Fruit fly (Drosophila melanogaster) whole organism, pupa: ENCODE data around the gene CG6066.
A peak's percentile ranks its signal among the peaks of the same experiment; 100 is the strongest.

Experiments used
- CG10348 ChIP-seq: fragments of 200-800 bp; sonication (Bioruptor generic); IDR thresholded peaks from 2 replicates; pipeline ENCODE4 v1.3.6; 2022; ENCODE audit warnings: missing biosample characterization, missing genetic modification characterization
- CG12605 ChIP-seq: fragments of 200-800 bp; sonication (Bioruptor generic); IDR thresholded peaks from 2 replicates; pipeline ENCODE4 v1.3.6; 2022; ENCODE audit warnings: missing biosample characterization, missing genetic modification characterization
- CG13204 ChIP-seq: fragments of 200-800 bp; sonication (Bioruptor generic); optimal IDR thresholded peaks from 2 replicates; lab custom pipeline; 2018; ENCODE audit warnings: missing biosample characterization, mild to moderate bottlenecking, missing genetic modification characterization, moderate library complexity
- CG14655 ChIP-seq: fragments of 200-800 bp; sonication (Bioruptor generic); optimal IDR thresholded peaks from 3 replicates; lab custom pipeline; 2017; ENCODE audit warnings: mild to moderate bottlenecking, missing biosample characterization, missing genetic modification reagents, missing genetic modification characterization
- CG15710 ChIP-seq: fragments of 200-800 bp; sonication (Bioruptor generic); optimal IDR thresholded peaks from 2 replicates; lab custom pipeline; 2018; ENCODE audit warnings: missing biosample characterization, mild to moderate bottlenecking, missing genetic modification characterization, moderate library complexity
- CG17806 ChIP-seq: fragments of 200-800 bp; sonication (Bioruptor generic); optimal IDR thresholded peaks from 2 replicates; lab custom pipeline; 2018; ENCODE audit warnings: missing biosample characterization, mild to moderate bottlenecking, missing genetic modification characterization, moderate library complexity
- CG32121 ChIP-seq: fragments of 200-800 bp; sonication (Bioruptor generic); IDR thresholded peaks from 2 replicates; pipeline ENCODE4 v1.3.6; 2022; ENCODE audit warnings: missing biosample characterization, missing genetic modification characterization
- CG34367 ChIP-seq: fragments of 200-800 bp; sonication (Bioruptor generic); optimal IDR thresholded peaks from 2 replicates; lab custom pipeline; 2018; ENCODE audit warnings: missing biosample characterization, mild to moderate bottlenecking, missing genetic modification characterization
- CG4496 ChIP-seq: fragments of 200-800 bp; sonication (Bioruptor generic); IDR thresholded peaks from 3 replicates; pipeline ENCODE4 v1.3.6; 2022; ENCODE audit warnings: missing biosample characterization, missing genetic modification characterization
- CG8159 ChIP-seq: fragments of 200-800 bp; sonication (Bioruptor generic); optimal IDR thresholded peaks from 3 replicates; lab custom pipeline; 2018; ENCODE audit warnings: missing biosample characterization, mild to moderate bottlenecking, missing genetic modification characterization, moderate library complexity
- CG8301 ChIP-seq: fragments of 200-800 bp; sonication (Bioruptor generic); optimal IDR thresholded peaks from 2 replicates; lab custom pipeline; 2018; ENCODE audit warnings: missing biosample characterization, mild to moderate bottlenecking, missing genetic modification characterization
- CG9948 ChIP-seq: fragments of 200-800 bp; sonication (Bioruptor generic); optimal IDR thresholded peaks from 2 replicates; lab custom pipeline; 2018; ENCODE audit warnings: missing biosample characterization, mild to moderate bottlenecking, missing genetic modification characterization, moderate library complexity
- D1 ChIP-seq: fragments of 200-800 bp; sonication (Bioruptor generic); optimal IDR thresholded peaks from 2 replicates; lab custom pipeline; 2018; ENCODE audit warnings: missing biosample characterization, mild to moderate bottlenecking, missing genetic modification characterization, moderate library complexity
- EcR ChIP-seq: fragments of 200-800 bp; sonication (Bioruptor generic); optimal IDR thresholded peaks from 3 replicates; lab custom pipeline; 2019; ENCODE audit warnings: missing biosample characterization, missing genetic modification characterization, mild to moderate bottlenecking, moderate library complexity, missing genetic modification reagents
- Ets98B ChIP-seq: fragments of 200-800 bp; sonication (Bioruptor generic); IDR thresholded peaks from 2 replicates; pipeline ENCODE4 v1.3.6; 2022; ENCODE audit warnings: missing biosample characterization, missing genetic modification characterization
- Pif1A ChIP-seq: fragments of 200-800 bp; sonication (Bioruptor generic); optimal IDR thresholded peaks from 3 replicates; lab custom pipeline; 2016; ENCODE audit warnings: missing biosample characterization, missing genetic modification characterization
- Pif1B ChIP-seq: fragments of 200-800 bp; sonication (Bioruptor generic); optimal IDR thresholded peaks from 3 replicates; lab custom pipeline; 2016; ENCODE audit warnings: missing biosample characterization, missing genetic modification characterization
- Snoo ChIP-seq: fragments of 200-800 bp; sonication (Bioruptor generic); optimal IDR thresholded peaks from 3 replicates; lab custom pipeline; 2017; ENCODE audit warnings: missing biosample characterization, mild to moderate bottlenecking, missing genetic modification characterization, inconsistent platforms
- fd96Ca ChIP-seq: fragments of 200-800 bp; sonication (Bioruptor generic); IDR thresholded peaks from 3 replicates; pipeline ENCODE4 v1.3.6; 2022; ENCODE audit warnings: missing biosample characterization, missing genetic modification characterization
- gl ChIP-seq: fragments of 200-800 bp; sonication (Bioruptor generic); optimal IDR thresholded peaks from 2 replicates; lab custom pipeline; 2018; ENCODE audit warnings: missing biosample characterization, mild to moderate bottlenecking, missing genetic modification characterization
- rn ChIP-seq: fragments of 200-800 bp; sonication (Bioruptor generic); IDR thresholded peaks from 2 replicates; pipeline ENCODE4 v1.3.6; 2022; ENCODE audit warnings: missing biosample characterization, missing genetic modification characterization

Gene CG6066

dm6 chr3R:27157814-27158213 is 41.3 kb upstream of the CG6066 start, which contains the start of gene grass:
Gene grass (plus strand): TSS chr3R:27157948.
- no peak for TF ChIP-seq Pif1A
- TF ChIP-seq CG8159 = no peak
- no peak for TF ChIP-seq CG8301 (tag; lab: Kevin White, UChicago)
- 0 out of 3 replicates have a peak, but pooled peaks have one; percentile 15 for TF ChIP-seq CG4496 (GFP tag; lab: Robert Waterston, UW)
- TF ChIP-seq Ets98B = peak; percentile 32; the same call in 1 of the 2 replicates

dm6 chr3R:27154001-27154400 is 37.5 kb upstream of the CG6066 start:
- no peak for TF ChIP-seq Ets98B
- TF ChIP-seq CG34367 (tag; lab: Kevin White, UChicago) = no peak
- TF ChIP-seq CG12605 (GFP tag; lab: Robert Waterston, UW) = no peak
- TF ChIP-seq rn = no peak
- TF ChIP-seq CG8301 (tag; lab: Kevin White, UChicago) = no peak
- TF ChIP-seq CG32121 (GFP tag; lab: Robert Waterston, UW) = no peak
- no peak for TF ChIP-seq CG8159
- TF ChIP-seq CG15710 (tag; lab: Kevin White, UChicago) = no peak
- no peak for TF ChIP-seq Snoo (tag; lab: Kevin White, UChicago)

dm6 chr3R:27153062-27153878 is 36.8 kb upstream of the CG6066 start:
- TF ChIP-seq EcR (GFP tag; lab: Kevin White, UChicago) (no peak), Snoo (tag; lab: Kevin White, UChicago) (peak; percentile 2), CG17806 (tag; lab: Kevin White, UChicago) (peak; percentile 31), CG14655 (GFP tag; lab: Kevin White, UChicago) (peak; percentile 63), CG10348 (no peak), CG13204 (GFP tag; lab: Kevin White, UChicago) (peak; percentile 17), CG15710 (tag; lab: Kevin White, UChicago) (peak; percentile 41), CG34367 (tag; lab: Kevin White, UChicago) (peak; percentile 4), CG8301 (tag; lab: Kevin White, UChicago) (peak; percentile 13), CG8159 (peak; percentile 57), CG9948 (tag; lab: Kevin White, UChicago) (peak; percentile 37)
- TF ChIP-seq, all 21 proteins: peak for 9

dm6 chr3R:27152129-27152968 is 35.8 kb upstream of the CG6066 start:
- no peak for TF ChIP-seq CG10348
- peak; percentile 37; the same call in 1 of the 2 replicates for TF ChIP-seq Ets98B
- peak; percentile 50 for TF ChIP-seq Snoo (tag; lab: Kevin White, UChicago)
- no peak for TF ChIP-seq rn
- TF ChIP-seq Pif1A = peak; percentile 50
- TF ChIP-seq CG8301 (tag; lab: Kevin White, UChicago) = peak; percentile 55
- TF ChIP-seq CG17806 (tag; lab: Kevin White, UChicago) = peak; percentile 34
- TF ChIP-seq CG14655 (GFP tag; lab: Kevin White, UChicago) = peak; percentile 49
- no peak for TF ChIP-seq CG34367 (tag; lab: Kevin White, UChicago)
- no peak for TF ChIP-seq CG4496 (GFP tag; lab: Robert Waterston, UW)
- no peak for TF ChIP-seq D1 (tag; lab: Kevin White, UChicago)
- peak; percentile 65 for TF ChIP-seq EcR (GFP tag; lab: Kevin White, UChicago)
- TF ChIP-seq CG12605 (GFP tag; lab: Robert Waterston, UW) = no peak
- TF ChIP-seq Pif1B (GFP tag; lab: Kevin White, UChicago) = peak; percentile 34
- TF ChIP-seq CG15710 (tag; lab: Kevin White, UChicago) = no peak
- TF ChIP-seq CG8159 = peak; percentile 37
- no peak for TF ChIP-seq fd96Ca (GFP tag; lab: Robert Waterston, UW)
- TF ChIP-seq CG32121 (GFP tag; lab: Robert Waterston, UW) = peak; percentile 56; the same call in 1 of the 2 replicates
- TF ChIP-seq CG13204 (GFP tag; lab: Kevin White, UChicago) = no peak
- no peak for TF ChIP-seq gl
- peak; percentile 10 for TF ChIP-seq CG9948 (tag; lab: Kevin White, UChicago)

dm6 chr3R:27151516-27151823 is 35.0 kb upstream of the CG6066 start, which contains the start of gene Men-b:
Gene Men-b (plus strand): TSS chr3R:27151662.
- TF ChIP-seq gl = no peak
- TF ChIP-seq CG4496 (GFP tag; lab: Robert Waterston, UW) = peak; percentile 45; the same call in 2 of the 3 replicates
